Fruit fly (Drosophila melanogaster) whole organism: ENCODE results near the gene RpS12.

ENCODE experiments used
- CG8478 ChIP-seq: fragments of >200 bp; optimal IDR thresholded peaks from 2 replicates; lab custom pipeline; 2018; ENCODE audit warnings: inconsistent platforms
- psq ChIP-seq: fragments of >200 bp; optimal IDR thresholded peaks from 2 replicates; lab custom pipeline; 2017
- usp ChIP-seq: fragments of >200 bp; optimal IDR thresholded peaks from 2 replicates; lab custom pipeline; 2017; ENCODE audit warnings: missing biosample characterization, missing genetic modification characterization, mixed read lengths

dm6 chr3L:13019249-13019956, 3.7 kb upstream of the RpS12 start:
- no peak for TF ChIP-seq psq
- no peak for TF ChIP-seq usp (GFP tag; lab: Kevin White, UChicago)
- TF ChIP-seq CG8478 (lab: Kevin White, UChicago) = no peak
